Worm (Caenorhabditis elegans): ENCODE results near the gene T23G5.3.

Gene T23G5.3

DNA sequence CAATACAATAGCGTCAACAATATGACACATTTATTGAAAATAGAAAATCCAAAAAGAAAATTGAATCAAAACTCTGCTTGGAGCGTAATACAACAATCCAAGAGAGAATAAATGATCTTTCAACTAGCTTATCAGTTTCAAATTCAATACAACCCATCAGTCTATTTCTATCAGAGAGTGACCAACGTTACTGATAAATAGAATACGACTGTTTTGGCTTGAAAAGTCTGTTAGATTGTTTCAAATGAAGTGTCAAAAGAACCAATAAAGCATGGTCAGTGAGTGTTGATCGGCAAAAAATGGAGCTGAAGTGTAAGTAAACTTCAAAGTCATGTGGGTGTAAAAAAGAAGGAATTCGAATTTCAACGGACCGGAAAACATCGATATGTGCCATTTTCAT lies 6.6 kb upstream of the T23G5.3 start:
- TF ChIP-seq fkh-2 (tag; optimal IDR thresholded peaks at IDR 0.05) (no peak), jun-1 (tag; optimal IDR thresholded peaks at IDR 0.05) (no peak), nhr-11 (tag; optimal IDR thresholded peaks at IDR 0.05) (no peak), R02D3.7 (tag; optimal IDR thresholded peaks at IDR 0.05) (no peak), tbx-2 (tag; optimal IDR thresholded peaks at IDR 0.05) (no peak), nhr-77 (tag; optimal IDR thresholded peaks at IDR 0.05) (no peak), fos-1 (tag; optimal IDR thresholded peaks at IDR 0.05) (no peak), elt-2 (tag; optimal IDR thresholded peaks at IDR 0.05) (peak; percentile 42), pqm-1 (tag; optimal IDR thresholded peaks at IDR 0.05) (peak; percentile 11), mml-1 (tag; optimal IDR thresholded peaks at IDR 0.05) (no peak), pha-4 (tag; optimal IDR thresholded peaks at IDR 0.05) (peak; percentile 2), unc-39 (tag; optimal IDR thresholded peaks at IDR 0.05) (no peak), sea-2 (GFP tag; optimal IDR thresholded peaks at IDR 0.05) (no peak), nhr-25 (tag; optimal IDR thresholded peaks at IDR 0.05) (no peak), ceh-16 (tag; optimal IDR thresholded peaks at IDR 0.05) (no peak)

DNA sequence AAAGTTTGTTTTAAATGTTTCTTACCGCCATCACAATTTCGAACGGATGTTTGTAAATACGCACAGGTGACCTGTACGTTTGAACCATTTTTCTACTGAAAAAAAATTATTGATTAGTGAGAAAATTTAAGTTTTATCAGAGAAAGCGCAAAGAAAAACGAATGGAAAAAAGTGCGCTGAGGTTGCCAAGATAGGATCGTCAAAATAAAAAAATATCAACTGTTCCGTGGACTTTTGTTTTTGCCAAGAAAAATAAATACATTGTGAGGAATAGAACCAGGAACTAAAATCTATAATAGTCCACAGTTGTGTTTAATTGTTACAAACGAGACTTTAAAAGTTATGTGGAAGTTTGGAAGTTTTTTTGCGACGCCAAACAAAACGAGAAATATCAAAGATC lies 5.2 kb upstream of the T23G5.3 start, which contains the start of gene T23G5.2:
Gene T23G5.2, minus strand, starts transcription at position 101 of the 400 bp plus-strand sequence.
- no peak for TF ChIP-seq nhr-76 (tag; optimal IDR thresholded peaks at IDR 0.05)

DNA sequence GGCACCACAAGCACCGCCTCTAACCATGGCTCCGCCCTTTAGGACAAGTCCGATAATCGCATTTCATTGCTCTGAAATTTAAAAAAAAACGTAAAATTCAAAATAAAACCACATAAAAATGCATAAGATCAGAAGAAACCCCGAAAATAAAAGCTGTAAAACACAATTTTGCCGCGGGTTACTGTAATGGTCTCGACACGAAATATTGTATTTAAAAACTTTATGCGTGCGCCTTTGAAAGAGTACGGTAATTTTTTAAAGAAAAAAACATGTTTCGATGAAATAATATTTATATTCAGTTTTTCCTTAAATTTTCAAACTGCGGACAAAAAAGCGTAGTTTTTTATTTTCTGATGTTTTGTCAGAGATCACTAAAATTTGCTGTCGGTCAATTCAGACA lies 2.4 kb downstream of the T23G5.3 start, which contains the start of gene rnr-1:
Gene rnr-1, minus strand, starts transcription at position 77 of the 400 bp plus-strand sequence.
- TF ChIP-seq eor-1 (tag; optimal IDR thresholded peaks at IDR 0.05), result no peak
- no peak for TF ChIP-seq ztf-11 (tag; optimal IDR thresholded peaks at IDR 0.05)
- no peak for TF ChIP-seq nhr-67 (tag; optimal IDR thresholded peaks at IDR 0.05)
- no peak for TF ChIP-seq snpc-4 (tag; optimal IDR thresholded peaks at IDR 0.05)
- no peak for TF ChIP-seq nhr-28 (tag; optimal IDR thresholded peaks at IDR 0.05)
- no peak for TF ChIP-seq pqm-1 (tag; optimal IDR thresholded peaks at IDR 0.05)
- TF ChIP-seq zag-1 (tag; optimal IDR thresholded peaks at IDR 0.05), result no peak
- TF ChIP-seq ceh-28 (tag; optimal IDR thresholded peaks at IDR 0.05), result no peak
- TF ChIP-seq nhr-25 (tag; optimal IDR thresholded peaks at IDR 0.05), result no peak
- TF ChIP-seq lin-15B (tag; optimal IDR thresholded peaks at IDR 0.05), result no peak
- no peak for TF ChIP-seq sea-2 (GFP tag; optimal IDR thresholded peaks at IDR 0.05)
- TF ChIP-seq nhr-12 (tag; optimal IDR thresholded peaks at IDR 0.05), result no peak
- TF ChIP-seq fkh-2 (tag; optimal IDR thresholded peaks at IDR 0.05), result no peak

DNA sequence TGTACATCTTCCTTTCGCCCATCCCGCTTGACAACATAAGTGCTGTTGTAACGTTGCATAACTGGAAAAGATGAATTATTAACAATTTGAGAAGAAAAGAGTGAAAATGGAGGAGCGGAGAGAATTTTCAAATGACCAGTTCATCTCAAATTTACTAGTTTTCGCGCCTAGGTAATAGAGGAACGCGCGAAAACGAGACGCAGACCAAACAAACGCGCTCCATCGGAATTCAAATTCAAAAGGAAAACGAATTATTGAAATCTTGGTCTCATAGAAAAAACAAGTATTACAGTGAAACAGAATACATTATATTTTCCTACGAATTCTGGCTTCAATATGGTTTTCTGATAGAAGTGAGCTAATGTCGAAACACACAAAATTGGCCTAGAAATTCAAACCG lies 2.9 kb downstream of the T23G5.3 start:
- TF ChIP-seq lin-39 (tag; optimal IDR thresholded peaks at IDR 0.05) (peak; percentile 5), elt-2 (tag; optimal IDR thresholded peaks at IDR 0.05) (peak; percentile 10), ceh-9 (tag; optimal IDR thresholded peaks at IDR 0.05) (no peak), fkh-2 (tag; optimal IDR thresholded peaks at IDR 0.05) (no peak), ZK546.5 (tag; optimal IDR thresholded peaks at IDR 0.05) (no peak), nhr-25 (tag; optimal IDR thresholded peaks at IDR 0.05) (peak; percentile 48), lin-15B (tag; optimal IDR thresholded peaks at IDR 0.05) (peak; percentile 67), pha-4 (tag; optimal IDR thresholded peaks at IDR 0.05) (peak; percentile 85), nfya-1 (tag; optimal IDR thresholded peaks at IDR 0.05; ENCODE audit: insufficient read depth) (peak; percentile 60), fkh-10 (GFP tag; optimal IDR thresholded peaks at IDR 0.05) (no peak), tbx-2 (tag; optimal IDR thresholded peaks at IDR 0.05) (no peak), pqm-1 (tag; optimal IDR thresholded peaks at IDR 0.05) (peak; percentile 13), unc-62 (GFP tag; optimal IDR thresholded peaks at IDR 0.05) (no peak), jun-1 (tag; optimal IDR thresholded peaks at IDR 0.05) (no peak)

DNA sequence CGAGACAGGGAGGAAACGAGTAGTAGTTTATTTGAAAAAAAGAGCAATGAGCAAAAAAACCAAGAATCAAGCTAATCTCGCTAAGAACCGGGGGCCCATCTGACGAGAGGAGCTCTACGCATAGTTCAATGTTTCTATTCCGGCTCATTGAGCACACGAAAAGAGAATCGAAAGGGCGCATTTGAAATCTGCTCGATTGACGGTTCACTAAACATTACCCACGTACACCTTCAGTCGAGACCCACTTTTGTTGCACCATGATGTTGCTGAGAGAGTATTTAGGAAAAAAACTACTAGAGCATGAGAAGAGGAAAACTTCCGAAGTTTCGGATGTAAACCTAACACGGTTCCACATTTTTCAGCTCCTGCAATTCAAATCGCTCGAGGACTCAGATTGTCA lies 6.1 kb downstream of the T23G5.3 start:
- TF ChIP-seq snpc-4 (tag; optimal IDR thresholded peaks at IDR 0.05) (no peak), ztf-4 (tag; optimal IDR thresholded peaks at IDR 0.05) (no peak), jun-1 (tag; optimal IDR thresholded peaks at IDR 0.05) (no peak), eor-1 (tag; optimal IDR thresholded peaks at IDR 0.05) (no peak), lin-39 (tag; optimal IDR thresholded peaks at IDR 0.05) (no peak), lsy-12 (tag; optimal IDR thresholded peaks at IDR 0.05) (no peak), nhr-11 (tag; optimal IDR thresholded peaks at IDR 0.05) (no peak), egl-27 (tag; optimal IDR thresholded peaks at IDR 0.05) (no peak), elt-3 (tag; optimal IDR thresholded peaks at IDR 0.05) (no peak), fkh-10 (GFP tag; optimal IDR thresholded peaks at IDR 0.05) (no peak), fos-1 (tag; optimal IDR thresholded peaks at IDR 0.05) (no peak), ceh-16 (tag; optimal IDR thresholded peaks at IDR 0.05) (no peak), skn-1 (tag; optimal IDR thresholded peaks at IDR 0.05) (no peak), daf-12 (tag; optimal IDR thresholded peaks at IDR 0.05) (no peak), ZK546.5 (tag; optimal IDR thresholded peaks at IDR 0.05) (no peak), nhr-43 (tag; optimal IDR thresholded peaks at IDR 0.05; ENCODE audit: poor library complexity, severe bottlenecking) (no peak), nhr-25 (tag; optimal IDR thresholded peaks at IDR 0.05) (no peak), unc-39 (tag; optimal IDR thresholded peaks at IDR 0.05) (no peak), nhr-237 (tag; optimal IDR thresholded peaks at IDR 0.05) (no peak)

Measured in whole organism, L3 larva.